Fruit fly (Drosophila melanogaster) whole organism, embryonic: ENCODE measurements around the gene yellow-b.
A peak's percentile ranks its signal among the peaks of the same experiment; 100 is the strongest.

Source experiments
- CG12659 ChIP-seq: fragments of 200-800 bp; sonication (Bioruptor generic); optimal IDR thresholded peaks from 3 replicates; lab custom pipeline; 2017; ENCODE audit warnings: mild to moderate bottlenecking, missing biosample characterization, missing genetic modification reagents, missing genetic modification characterization
- CG12769 ChIP-seq: fragments of 200-800 bp; sonication (Bioruptor generic); optimal IDR thresholded peaks from 2 replicates; lab custom pipeline; 2019; ENCODE audit warnings: missing biosample characterization, mild to moderate bottlenecking, missing genetic modification characterization, moderate library complexity
- CG15514 ChIP-seq: fragments of 200-800 bp; sonication (Bioruptor generic); optimal IDR thresholded peaks from 3 replicates; lab custom pipeline; 2017; ENCODE audit warnings: missing biosample characterization, missing genetic modification characterization, mild to moderate bottlenecking, moderate library complexity, missing genetic modification reagents
- CG16779 ChIP-seq: fragments of 200-800 bp; sonication (Bioruptor generic); IDR thresholded peaks from 2 replicates; pipeline ENCODE4 v1.3.6; 2022; ENCODE audit warnings: missing biosample characterization, missing genetic modification characterization
- CG17802 ChIP-seq: fragments of 200-800 bp; sonication (Bioruptor generic); optimal IDR thresholded peaks from 2 replicates; lab custom pipeline; 2018; ENCODE audit warnings: missing biosample characterization, mild to moderate bottlenecking, missing genetic modification characterization, moderate library complexity
- CG17829 ChIP-seq: fragments of 200-800 bp; optimal IDR thresholded peaks from 2 replicates; lab custom pipeline; 2019; ENCODE audit warnings: missing biosample characterization, mild to moderate bottlenecking, missing genetic modification characterization, moderate library complexity
- CG2712 ChIP-seq: fragments of 200-800 bp; optimal IDR thresholded peaks from 3 replicates; lab custom pipeline; 2019; ENCODE audit warnings: missing biosample characterization, mild to moderate bottlenecking, missing genetic modification characterization, moderate library complexity
- CG31388 ChIP-seq: fragments of 200-800 bp; sonication (Bioruptor generic); optimal IDR thresholded peaks from 2 replicates; lab custom pipeline; 2016; ENCODE audit warnings: missing biosample characterization, missing genetic modification characterization
- CG32532 ChIP-seq: fragments of 200-800 bp; sonication (Bioruptor generic); IDR thresholded peaks from 2 replicates; pipeline ENCODE4 v1.3.6; 2022; ENCODE audit warnings: missing biosample characterization, missing genetic modification characterization
- CG32767 ChIP-seq: fragments of 200-800 bp; sonication (Bioruptor generic); IDR thresholded peaks from 2 replicates; pipeline ENCODE4 v1.3.6; 2022; ENCODE audit warnings: missing biosample characterization, missing genetic modification characterization
- CG34422 ChIP-seq: fragments of 200-800 bp; sonication (Bioruptor generic); IDR thresholded peaks from 3 replicates; pipeline ENCODE4 v1.3.6; 2022; ENCODE audit warnings: missing biosample characterization, missing genetic modification characterization
- CG3847 ChIP-seq: fragments of 200-800 bp; sonication (Bioruptor generic); IDR thresholded peaks from 2 replicates; pipeline ENCODE4 v1.3.6; 2022; ENCODE audit warnings: missing biosample characterization, missing genetic modification characterization
- CG6765 ChIP-seq: fragments of 200-800 bp; sonication (Bioruptor generic); optimal IDR thresholded peaks from 3 replicates; lab custom pipeline; 2017; ENCODE audit warnings: missing biosample characterization, mild to moderate bottlenecking, missing genetic modification characterization
- CG6813 ChIP-seq: fragments of 200-800 bp; sonication (Bioruptor generic); optimal IDR thresholded peaks from 2 replicates; lab custom pipeline; 2017; ENCODE audit warnings: missing biosample characterization, missing genetic modification characterization, mild to moderate bottlenecking, moderate library complexity, missing genetic modification reagents
- CG7357 ChIP-seq: fragments of 200-800 bp; sonication (Bioruptor generic); IDR thresholded peaks from 3 replicates; pipeline ENCODE4 v1.3.6; 2022; ENCODE audit warnings: missing biosample characterization, missing genetic modification characterization
- CG8290 ChIP-seq, 3 experiments: fragments of 200-800 bp; sonication (Bioruptor generic); optimal IDR thresholded peaks; 2 replicates each; lab custom pipeline; 2016 to 2019; ENCODE audit warnings: missing biosample characterization in 3 of 3, missing genetic modification characterization in 3 of 3, mild to moderate bottlenecking in 2 of 3, moderate library complexity in 1 of 3
- CG9817 ChIP-seq: fragments of 200-800 bp; sonication (Bioruptor generic); optimal IDR thresholded peaks from 2 replicates; lab custom pipeline; 2018; ENCODE audit warnings: missing biosample characterization, mild to moderate bottlenecking, missing genetic modification characterization, moderate library complexity
- CTCF ChIP-seq: fragments of 200-800 bp; sonication (Bioruptor generic); optimal IDR thresholded peaks from 2 replicates; lab custom pipeline; 2017; ENCODE audit warnings: missing biosample characterization, mild to moderate bottlenecking, missing genetic modification characterization, moderate library complexity
- E2f2 ChIP-seq: fragments of 200-800 bp; sonication (Bioruptor generic); IDR thresholded peaks from 2 replicates; pipeline ENCODE4 v1.3.6; 2022; ENCODE audit warnings: missing biosample characterization, missing genetic modification characterization
- Ets97D ChIP-seq: fragments of 200-800 bp; sonication (Bioruptor generic); optimal IDR thresholded peaks from 3 replicates; lab custom pipeline; 2016; ENCODE audit warnings: missing biosample characterization, missing genetic modification characterization
- Fer3 ChIP-seq: fragments of 200-800 bp; sonication (Bioruptor generic); optimal IDR thresholded peaks from 2 replicates; lab custom pipeline; 2018; ENCODE audit warnings: missing biosample characterization, mild to moderate bottlenecking, missing genetic modification characterization, moderate library complexity
- Lhr ChIP-seq: fragments of 200-800 bp; sonication (Bioruptor generic); optimal IDR thresholded peaks from 3 replicates; lab custom pipeline; 2017; ENCODE audit warnings: mild to moderate bottlenecking, missing biosample characterization, missing genetic modification reagents, missing genetic modification characterization
- Meics ChIP-seq: fragments of 200-800 bp; sonication (Bioruptor generic); optimal IDR thresholded peaks from 2 replicates; lab custom pipeline; 2017; ENCODE audit warnings: missing biosample characterization, mild to moderate bottlenecking, missing genetic modification characterization
- NC2α ChIP-seq: fragments of 200-800 bp; sonication (Bioruptor generic); optimal IDR thresholded peaks from 2 replicates; lab custom pipeline; 2016; ENCODE audit warnings: missing biosample characterization, missing genetic modification characterization
- Optix ChIP-seq: fragments of 200-800 bp; sonication (Bioruptor generic); IDR thresholded peaks from 3 replicates; pipeline ENCODE4 v1.3.6; 2022; ENCODE audit warnings: missing biosample characterization, missing genetic modification characterization
- Six4 ChIP-seq: fragments of 200-800 bp; sonication (Bioruptor generic); optimal IDR thresholded peaks from 2 replicates; lab custom pipeline; 2016; ENCODE audit warnings: missing biosample characterization, missing genetic modification characterization
- Trl ChIP-seq, 3 experiments: fragments of >200 bp in 2 of 3; fragments of 200-800 bp in 1 of 3; sonication (Bioruptor generic) in 1 of 3; optimal IDR thresholded peaks; 2 replicates in 1 of 3; 3 replicates in 2 of 3; lab custom pipeline; 2016 to 2017; ENCODE audit warnings: missing biosample characterization in 1 of 3, missing genetic modification characterization in 1 of 3
- Xrp1 ChIP-seq: fragments of 200-800 bp; sonication (Bioruptor generic); IDR thresholded peaks from 2 replicates; pipeline ENCODE4 v1.3.6; 2022; ENCODE audit warnings: missing biosample characterization, missing genetic modification characterization
- al ChIP-seq: fragments of 200-800 bp; sonication (Bioruptor generic); IDR thresholded peaks from 2 replicates; pipeline ENCODE4 v1.3.6; 2022; ENCODE audit warnings: missing biosample characterization, missing genetic modification characterization
- bsh ChIP-seq, 2 experiments: fragments of 200-800 bp; sonication (Bioruptor generic); optimal IDR thresholded peaks; 2 replicates each; lab custom pipeline; 2017 to 2018; ENCODE audit warnings: mild to moderate bottlenecking in 2 of 2, missing biosample characterization in 2 of 2, missing genetic modification characterization in 2 of 2, moderate library complexity in 1 of 2
- cas ChIP-seq: fragments of 200-800 bp; sonication (Bioruptor generic); IDR thresholded peaks from 2 replicates; pipeline ENCODE4 v1.3.6; 2022; ENCODE audit warnings: missing biosample characterization, missing genetic modification characterization
- chinmo ChIP-seq: fragments of 200-800 bp; sonication (Bioruptor generic); IDR thresholded peaks from 4 replicates; pipeline ENCODE4 v1.3.6; 2022; ENCODE audit warnings: missing biosample characterization, missing genetic modification characterization; ENCODE audit not compliant: partially characterized antibody
- gt ChIP-seq: fragments of 200-800 bp; sonication (Bioruptor generic); IDR thresholded peaks from 2 replicates; pipeline ENCODE4 v1.3.6; 2022; ENCODE audit warnings: missing biosample characterization, missing genetic modification characterization
- ham ChIP-seq: fragments of 200-800 bp; sonication (Bioruptor generic); IDR thresholded peaks from 2 replicates; pipeline ENCODE4 v1.3.6; 2022; ENCODE audit warnings: missing biosample characterization, missing genetic modification characterization
- hbn ChIP-seq: fragments of 200-800 bp; sonication (Bioruptor generic); IDR thresholded peaks from 2 replicates; pipeline ENCODE4 v1.3.6; 2022; ENCODE audit warnings: missing biosample characterization, missing genetic modification characterization; ENCODE audit not compliant: partially characterized antibody
- insv ChIP-seq, 2 experiments: fragments of 200-800 bp; sonication (Bioruptor generic); optimal IDR thresholded peaks; 3 replicates each; lab custom pipeline; 2016 to 2018; ENCODE audit warnings: missing biosample characterization in 2 of 2, missing genetic modification characterization in 2 of 2
- lmd ChIP-seq: fragments of 200-800 bp; sonication (Bioruptor generic); IDR thresholded peaks from 2 replicates; pipeline ENCODE4 v1.3.6; 2022; ENCODE audit warnings: missing biosample characterization, missing genetic modification characterization
- lola ChIP-seq, 3 experiments: fragments of >200 bp in 2 of 3; fragments of 200-800 bp in 1 of 3; sonication (Bioruptor generic) in 1 of 3; optimal IDR thresholded peaks; 2 replicates each; lab custom pipeline; 2017 to 2019; ENCODE audit warnings: missing biosample characterization in 3 of 3, missing genetic modification characterization in 3 of 3, mild to moderate bottlenecking in 1 of 3, moderate library complexity in 1 of 3
- luna ChIP-seq: fragments of 200-800 bp; sonication (Bioruptor generic); optimal IDR thresholded peaks from 2 replicates; lab custom pipeline; 2016; ENCODE audit warnings: missing biosample characterization, missing genetic modification characterization
- mirr ChIP-seq: fragments of 200-800 bp; sonication (Bioruptor generic); optimal IDR thresholded peaks from 3 replicates; lab custom pipeline; 2018; ENCODE audit warnings: missing biosample characterization, mild to moderate bottlenecking, missing genetic modification characterization
- odd ChIP-seq: fragments of 200-800 bp; sonication (Bioruptor generic); optimal IDR thresholded peaks from 2 replicates; lab custom pipeline; 2017; ENCODE audit warnings: missing biosample characterization, mild to moderate bottlenecking, missing genetic modification characterization
- pan ChIP-seq, 4 experiments: fragments of >200 bp in 3 of 4; fragments of 200-800 bp in 1 of 4; sonication (Bioruptor generic) in 1 of 4; optimal IDR thresholded peaks in 3 of 4; IDR thresholded peaks in 1 of 4; 2 replicates each; pipeline versions ENCODE4 v1.3.6 to Lab custom; 2017 to 2022; ENCODE audit warnings: missing biosample characterization in 2 of 4, missing genetic modification characterization in 2 of 4, mixed read lengths in 1 of 4
- run ChIP-seq: fragments of 200-800 bp; sonication (Bioruptor generic); optimal IDR thresholded peaks from 3 replicates; lab custom pipeline; 2018; ENCODE audit warnings: missing biosample characterization, mild to moderate bottlenecking, missing genetic modification characterization
- so ChIP-seq: fragments of 200-800 bp; sonication (Bioruptor generic); IDR thresholded peaks from 3 replicates; pipeline ENCODE4 v1.3.6; 2022; ENCODE audit warnings: missing biosample characterization, missing genetic modification characterization
- tap ChIP-seq: fragments of 200-800 bp; optimal IDR thresholded peaks from 3 replicates; lab custom pipeline; 2019; ENCODE audit warnings: missing biosample characterization, mild to moderate bottlenecking, missing genetic modification characterization, moderate library complexity
- tin ChIP-seq: fragments of 200-800 bp; sonication (Bioruptor generic); optimal IDR thresholded peaks from 3 replicates; lab custom pipeline; 2016; ENCODE audit warnings: missing biosample characterization, missing genetic modification characterization
- tna ChIP-seq: fragments of 200-800 bp; sonication (Bioruptor generic); IDR thresholded peaks from 2 replicates; pipeline ENCODE4 v1.3.6; 2022; ENCODE audit warnings: missing biosample characterization, missing genetic modification characterization; ENCODE audit not compliant: partially characterized antibody
- trh ChIP-seq: fragments of 200-800 bp; sonication (Bioruptor generic); optimal IDR thresholded peaks from 2 replicates; lab custom pipeline; 2016; ENCODE audit warnings: missing biosample characterization, missing genetic modification characterization

The yellow-b gene

dm6 chr2L:16791345-16791744 lies 37.2 kb downstream of the yellow-b start, which contains the start of gene CG17928 (continued):
- TF ChIP-seq CG16779, result no peak
- no peak for TF ChIP-seq CG17802
- TF ChIP-seq Fer3 (tag; lab: Kevin White, UChicago), result no peak
- no peak for TF ChIP-seq lola (GFP tag; optimal IDR thresholded peaks at IDR 0.05; lab: Kevin White, UChicago)
- TF ChIP-seq luna, result no peak
- TF ChIP-seq lmd (GFP tag; lab: Robert Waterston, UW), result no peak
- no peak for TF ChIP-seq CG17829 (tag; lab: Kevin White, UChicago)
- peak; percentile 57 for TF ChIP-seq CG12769 (tag; lab: Kevin White, UChicago)
- TF ChIP-seq CG32767, result no peak
- TF ChIP-seq tap, result no peak
- peak; percentile 58 to 78 for TF ChIP-seq Trl (optimal IDR thresholded peaks at IDR 0.05; lab: Kevin White, UChicago)
- no peak for TF ChIP-seq Trl (GFP tag; optimal IDR thresholded peaks at IDR 0.05; lab: Kevin White, UChicago)
- TF ChIP-seq hbn (GFP tag; lab: Robert Waterston, UW), result 0 out of 2 replicates have a peak, but pooled peaks have one; percentile 13
- no peak for TF ChIP-seq CG31388 (GFP tag; lab: Kevin White, UChicago)
- TF ChIP-seq CG9817 (tag; lab: Kevin White, UChicago), result no peak
- no peak for TF ChIP-seq insv (GFP tag; optimal IDR thresholded peaks at IDR 0.05; lab: Kevin White, UChicago)
- TF ChIP-seq Six4 (GFP tag; lab: Kevin White, UChicago), result no peak
- TF ChIP-seq Meics (GFP tag; lab: Kevin White, UChicago), result no peak
- no peak for TF ChIP-seq CG12659
- no peak for TF ChIP-seq trh (GFP tag; lab: Kevin White, UChicago)
- no peak for TF ChIP-seq CG8290 (GFP tag; optimal IDR thresholded peaks at IDR 0.05; lab: Kevin White, UChicago)
- TF ChIP-seq CG8290 (tag; optimal IDR thresholded peaks at IDR 0.05; lab: Kevin White, UChicago), result peak in 1 of 2 experiments; percentile 45
- no peak for TF ChIP-seq odd (GFP tag; lab: Kevin White, UChicago)
- TF ChIP-seq Ets97D, result no peak
- no peak for TF ChIP-seq Optix (GFP tag; lab: Robert Waterston, UW)
- TF ChIP-seq CG15514 (GFP tag; lab: Kevin White, UChicago), result peak; percentile 3
- peak; percentile 67 for TF ChIP-seq run (tag; lab: Kevin White, UChicago)
- TF ChIP-seq CG3847 (GFP tag; lab: Robert Waterston, UW), result no peak
- TF ChIP-seq CTCF (GFP tag; lab: Kevin White, UChicago), result peak; percentile 9
- no peak for TF ChIP-seq gt (GFP tag; lab: Robert Waterston, UW)
- TF ChIP-seq CG7357 (GFP tag; lab: Robert Waterston, UW), result no peak
- no peak for TF ChIP-seq tna (GFP tag; lab: Robert Waterston, UW)
- no peak for TF ChIP-seq CG34422 (GFP tag; lab: Robert Waterston, UW)
- TF ChIP-seq Lhr (GFP tag; lab: Kevin White, UChicago), result no peak
- TF ChIP-seq CG32532 (GFP tag; lab: Robert Waterston, UW), result 0 out of 2 replicates have a peak, but pooled peaks have one; percentile 11
- no peak for TF ChIP-seq CG6813 (GFP tag; lab: Kevin White, UChicago)
- TF ChIP-seq pan (optimal IDR thresholded peaks at IDR 0.05; lab: Kevin White, UChicago), result no peak
- peak in 1 of 2 experiments; percentile 12 for TF ChIP-seq pan (GFP tag; optimal IDR thresholded peaks at IDR 0.05 in 1 of 2, IDR thresholded peaks at IDR 0.05 in 1 of 2)
- TF ChIP-seq bsh (GFP tag; optimal IDR thresholded peaks at IDR 0.05; lab: Kevin White, UChicago), result no peak
- 0 out of 3 replicates have a peak, but pooled peaks have one; percentile 7 for TF ChIP-seq so (GFP tag; lab: Robert Waterston, UW)
- no peak for TF ChIP-seq E2f2 (GFP tag; lab: Robert Waterston, UW)
- TF ChIP-seq cas (GFP tag; lab: Robert Waterston, UW), result no peak
- TF ChIP-seq NC2α (GFP tag; lab: Kevin White, UChicago), result no peak
- peak; percentile 21 for TF ChIP-seq mirr (GFP tag; lab: Kevin White, UChicago)
- TF ChIP-seq al (GFP tag; lab: Robert Waterston, UW), result no peak
- TF ChIP-seq CG2712 (tag; lab: Kevin White, UChicago), result no peak
- no peak for TF ChIP-seq CG6765 (GFP tag; lab: Kevin White, UChicago)
- peak; percentile 77; the same call in 1 of the 4 replicates for TF ChIP-seq chinmo
- TF ChIP-seq tin (GFP tag; lab: Kevin White, UChicago), result no peak
- TF ChIP-seq ham (GFP tag; lab: Robert Waterston, UW), result no peak
- TF ChIP-seq Xrp1 (GFP tag; lab: Robert Waterston, UW), result no peak
